Worm (Caenorhabditis elegans) whole organism, L4 larva: ENCODE measurements around the gene dhs-9.

Source experiments
- D1046.2 ChIP-seq: fragments of 200-800 bp; sonication (Bioruptor generic); IDR thresholded peaks from 2 replicates; pipeline ENCODE4 v1.3.6; 2022; ENCODE audit warnings: missing genetic modification characterization, missing compliant biosample characterization
- F10B5.3 ChIP-seq: sonication (generic microtip); optimal IDR thresholded peaks from 2 replicates; lab custom pipeline; 2016; ENCODE audit warnings: mild to moderate bottlenecking, missing genetic modification characterization, missing compliant biosample characterization
- F49E8.2 ChIP-seq: sonication (generic microtip); optimal IDR thresholded peaks from 2 replicates; lab custom pipeline; 2016; ENCODE audit warnings: missing compliant biosample characterization, mild to moderate bottlenecking, missing genetic modification characterization, borderline replicate concordance
- T26A8.4 ChIP-seq: fragments of 200-800 bp; sonication (Bioruptor generic); IDR thresholded peaks from 2 replicates; pipeline ENCODE4 v1.3.6; 2022; ENCODE audit warnings: missing genetic modification characterization, missing compliant biosample characterization
- Y105C5A.15 ChIP-seq: fragments of 200-800 bp; sonication (Bioruptor generic); IDR thresholded peaks from 2 replicates; pipeline ENCODE4 v1.3.6; 2022; ENCODE audit warnings: missing genetic modification characterization, missing compliant biosample characterization
- Y5F2A.4 ChIP-seq: fragments of 200-800 bp; sonication (Bioruptor generic); optimal IDR thresholded peaks from 2 replicates; lab custom pipeline; 2018; ENCODE audit warnings: mild to moderate bottlenecking, missing genetic modification characterization, missing compliant biosample characterization
- Y75B8A.6 ChIP-seq: fragments of 200-800 bp; sonication (Bioruptor generic); IDR thresholded peaks from 2 replicates; pipeline ENCODE4 v1.3.6; 2022; ENCODE audit warnings: missing genetic modification reagents, missing genetic modification characterization, missing compliant biosample characterization
- ZK337.2 ChIP-seq: fragments of 200-800 bp; sonication (Bioruptor generic); IDR thresholded peaks from 2 replicates; pipeline ENCODE4 v1.3.6; 2022; ENCODE audit warnings: missing genetic modification reagents, missing genetic modification characterization, missing compliant biosample characterization
- aly-2 ChIP-seq: sonication (generic microtip); optimal IDR thresholded peaks from 2 replicates; lab custom pipeline; 2018; ENCODE audit warnings: missing biosample characterization, missing genetic modification characterization
- ama-1 ChIP-seq: fragments of 150-350 bp; optimal IDR thresholded peaks from 2 replicates; lab custom pipeline; 2014; ENCODE audit warnings: inconsistent platforms, mixed read lengths
- attf-4 ChIP-seq: sonication (generic microtip); optimal IDR thresholded peaks from 3 replicates; lab custom pipeline; 2017; ENCODE audit warnings: missing biosample characterization, missing genetic modification characterization
- ceh-82 ChIP-seq: sonication (generic microtip); optimal IDR thresholded peaks from 2 replicates; lab custom pipeline; 2017; ENCODE audit warnings: missing biosample characterization, missing genetic modification characterization
- ces-1 ChIP-seq: fragments of 150-350 bp; sonication (generic microtip); optimal IDR thresholded peaks from 4 replicates; lab custom pipeline; 2014; ENCODE audit warnings: missing biosample characterization, missing genetic modification reagents, missing genetic modification characterization
- daf-19 ChIP-seq: fragments of 200-800 bp; sonication (Bioruptor generic); conservative IDR thresholded peaks from 2 replicates; pipeline ENCODE4 v1.3.6; 2022; ENCODE audit warnings: missing genetic modification characterization, missing compliant biosample characterization
- dmd-8 ChIP-seq: fragments of 200-800 bp; sonication (Bioruptor generic); IDR thresholded peaks from 2 replicates; pipeline ENCODE4 v1.3.6; 2022; ENCODE audit warnings: missing genetic modification characterization, missing compliant biosample characterization
- dpl-1 ChIP-seq: fragments of 150-350 bp; optimal IDR thresholded peaks from 2 replicates; lab custom pipeline; 2014; ENCODE audit warnings: missing biosample characterization, missing genetic modification reagents, missing genetic modification characterization
- dve-1 ChIP-seq: sonication (generic microtip); optimal IDR thresholded peaks from 2 replicates; lab custom pipeline; 2017; ENCODE audit warnings: antibody characterized with exemption, mild to moderate bottlenecking, missing genetic modification characterization, missing compliant biosample characterization; ENCODE audit not compliant: insufficient read depth
- egl-27 ChIP-seq: sonication (generic microtip); optimal IDR thresholded peaks from 3 replicates; lab custom pipeline; 2017; ENCODE audit warnings: missing biosample characterization, missing genetic modification reagents, missing genetic modification characterization
- egl-43 ChIP-seq: fragments of 200-800 bp; sonication (Bioruptor generic); IDR thresholded peaks from 2 replicates; pipeline ENCODE4 v1.3.6; 2022; ENCODE audit warnings: missing genetic modification reagents, missing genetic modification characterization, missing compliant biosample characterization
- fkh-10 ChIP-seq: fragments of 150-350 bp; optimal IDR thresholded peaks from 2 replicates; lab custom pipeline; 2014; ENCODE audit warnings: missing biosample characterization, missing genetic modification reagents, missing genetic modification characterization
- fos-1 ChIP-seq: fragments of 150-350 bp; optimal IDR thresholded peaks from 2 replicates; lab custom pipeline; 2014; ENCODE audit warnings: missing biosample characterization, missing genetic modification characterization
- hlh-11 ChIP-seq: fragments of 200-800 bp; sonication (Bioruptor generic); optimal IDR thresholded peaks from 2 replicates; lab custom pipeline; 2018; ENCODE audit warnings: mild to moderate bottlenecking, missing genetic modification characterization, missing compliant biosample characterization
- jun-1 ChIP-seq: fragments of 150-350 bp; optimal IDR thresholded peaks from 2 replicates; lab custom pipeline; 2014; ENCODE audit warnings: missing biosample characterization, missing genetic modification reagents, missing genetic modification characterization
- lim-7 ChIP-seq: fragments of 200-800 bp; sonication (Bioruptor generic); IDR thresholded peaks from 2 replicates; pipeline ENCODE4 v1.3.6; 2022; ENCODE audit warnings: missing genetic modification characterization, missing compliant biosample characterization
- lin-15B ChIP-seq: fragments of 150-350 bp; sonication (generic microtip); optimal IDR thresholded peaks from 3 replicates; lab custom pipeline; 2014; ENCODE audit warnings: missing biosample characterization, missing genetic modification characterization
- lir-3 ChIP-seq: sonication (generic microtip); optimal IDR thresholded peaks from 2 replicates; lab custom pipeline; 2016; ENCODE audit warnings: mild to moderate bottlenecking, missing genetic modification characterization, missing compliant biosample characterization
- madf-9 ChIP-seq: fragments of 200-800 bp; sonication (Bioruptor generic); conservative IDR thresholded peaks from 2 replicates; pipeline ENCODE4 v1.3.6; 2022; ENCODE audit warnings: missing genetic modification reagents, missing genetic modification characterization, missing compliant biosample characterization
- mdl-1 ChIP-seq, 2 experiments: fragments of 150-350 bp in 1 of 2; sonication (generic microtip) in 1 of 2; optimal IDR thresholded peaks; 2 replicates each; lab custom pipeline; 2014 to 2017; ENCODE audit warnings: missing biosample characterization in 2 of 2, missing genetic modification characterization in 2 of 2
- mep-1 ChIP-seq: fragments of 150-350 bp; sonication (generic microtip); optimal IDR thresholded peaks from 3 replicates; lab custom pipeline; 2014; ENCODE audit warnings: missing biosample characterization, missing genetic modification characterization
- mes-2 ChIP-seq: sonication (generic microtip); optimal IDR thresholded peaks from 2 replicates; lab custom pipeline; 2016; ENCODE audit warnings: missing genotype, mild to moderate bottlenecking, missing genetic modification characterization, missing compliant biosample characterization; ENCODE audit not compliant: poor library complexity, severe bottlenecking
- mxl-2 ChIP-seq: fragments of 200-800 bp; sonication (Bioruptor generic); conservative IDR thresholded peaks from 2 replicates; pipeline ENCODE4 v1.3.6; 2022; ENCODE audit warnings: missing genetic modification reagents, missing genetic modification characterization, missing compliant biosample characterization
- mxl-3 ChIP-seq: fragments of 200-800 bp; sonication (Bioruptor generic); optimal IDR thresholded peaks from 2 replicates; lab custom pipeline; 2018; ENCODE audit warnings: mild to moderate bottlenecking, missing genetic modification characterization, missing compliant biosample characterization
- nhr-102 ChIP-seq: sonication (generic microtip); optimal IDR thresholded peaks from 2 replicates; lab custom pipeline; 2016; ENCODE audit warnings: mild to moderate bottlenecking, missing genetic modification characterization, moderate library complexity, missing compliant biosample characterization
- nhr-11 ChIP-seq: fragments of 150-350 bp; optimal IDR thresholded peaks from 2 replicates; lab custom pipeline; 2014; ENCODE audit warnings: missing biosample characterization, missing genetic modification characterization
- nhr-111 ChIP-seq: fragments of 200-800 bp; sonication (Bioruptor generic); optimal IDR thresholded peaks from 2 replicates; lab custom pipeline; 2018; ENCODE audit warnings: mild to moderate bottlenecking, missing genetic modification characterization, missing compliant biosample characterization
- nhr-237 ChIP-seq: sonication (generic microtip); optimal IDR thresholded peaks from 2 replicates; lab custom pipeline; 2017; ENCODE audit warnings: missing biosample characterization, missing genetic modification characterization
- nhr-28 ChIP-seq: fragments of 150-350 bp; optimal IDR thresholded peaks from 2 replicates; lab custom pipeline; 2014; ENCODE audit warnings: missing biosample characterization, missing genetic modification characterization
- nhr-41 ChIP-seq: fragments of 200-800 bp; sonication (Bioruptor generic); IDR thresholded peaks from 2 replicates; pipeline ENCODE4 v1.3.6; 2022; ENCODE audit warnings: missing genetic modification reagents, missing genetic modification characterization, missing compliant biosample characterization
- nhr-42 ChIP-seq: fragments of 200-800 bp; sonication (Bioruptor generic); IDR thresholded peaks from 2 replicates; pipeline ENCODE4 v1.3.6; 2022; ENCODE audit warnings: missing genetic modification characterization, missing compliant biosample characterization
- nhr-48 ChIP-seq: sonication (generic microtip); optimal IDR thresholded peaks from 2 replicates; lab custom pipeline; 2016; ENCODE audit warnings: mild to moderate bottlenecking, missing genetic modification characterization, missing compliant biosample characterization
- nhr-6 ChIP-seq: fragments of 150-350 bp; optimal IDR thresholded peaks from 2 replicates; lab custom pipeline; 2014; ENCODE audit warnings: missing biosample characterization, missing genetic modification characterization
- nhr-76 ChIP-seq: fragments of 150-350 bp; optimal IDR thresholded peaks from 2 replicates; lab custom pipeline; 2014; ENCODE audit warnings: missing biosample characterization, missing genetic modification characterization
- pha-4 ChIP-seq, 2 experiments: fragments of 150-350 bp in 1 of 2; fragments of 200-800 bp in 1 of 2; sonication (Bioruptor generic) in 1 of 2; IDR thresholded peaks in 1 of 2; optimal IDR thresholded peaks in 1 of 2; 2 replicates each; pipeline versions ENCODE4 v1.3.6 to Lab custom; 2014 to 2022; ENCODE audit warnings: missing genetic modification characterization in 2 of 2, missing genetic modification reagents in 2 of 2, missing biosample characterization in 1 of 2, missing compliant biosample characterization in 1 of 2
- pqm-1 ChIP-seq: sonication (generic microtip); optimal IDR thresholded peaks from 2 replicates; lab custom pipeline; 2017; ENCODE audit warnings: missing biosample characterization, missing genetic modification characterization
- rbr-2 ChIP-seq: sonication (generic microtip); optimal IDR thresholded peaks from 2 replicates; lab custom pipeline; 2016; ENCODE audit warnings: missing genotype, missing genetic modification characterization, missing compliant biosample characterization
- set-16 ChIP-seq: fragments of 200-800 bp; sonication (Bioruptor generic); IDR thresholded peaks from 2 replicates; pipeline ENCODE4 v1.3.6; 2022; ENCODE audit warnings: missing genetic modification reagents, missing genetic modification characterization, missing compliant biosample characterization
- snpc-1.2 ChIP-seq: fragments of 200-800 bp; sonication (Bioruptor generic); IDR thresholded peaks from 2 replicates; pipeline ENCODE4 v1.3.6; 2022; ENCODE audit warnings: missing genetic modification reagents, missing genetic modification characterization, missing compliant biosample characterization
- snpc-4 ChIP-seq: fragments of 150-350 bp; optimal IDR thresholded peaks from 2 replicates; lab custom pipeline; 2014; ENCODE audit warnings: missing biosample characterization, missing genetic modification characterization
- spr-3 ChIP-seq: fragments of 200-800 bp; sonication (Bioruptor generic); optimal IDR thresholded peaks from 2 replicates; lab custom pipeline; 2018; ENCODE audit warnings: mild to moderate bottlenecking, missing genetic modification characterization, missing compliant biosample characterization
- unc-130 ChIP-seq: sonication (generic microtip); optimal IDR thresholded peaks from 2 replicates; lab custom pipeline; 2016; ENCODE audit warnings: missing genetic modification reagents, missing genetic modification characterization, missing compliant biosample characterization
- unc-62 ChIP-seq, 3 experiments: fragments of 150-350 bp in 1 of 3; sonication (generic microtip); optimal IDR thresholded peaks in 2 of 3; peaks in 1 of 3; 1 replicate in 1 of 3; 2 replicates in 2 of 3; lab custom pipeline; 2014 to 2017; ENCODE audit warnings: missing biosample characterization in 3 of 3, missing genetic modification characterization in 3 of 3, missing genetic modification reagents in 3 of 3, missing genotype in 1 of 3
- ztf-7 ChIP-seq: fragments of 150-350 bp; optimal IDR thresholded peaks from 2 replicates; lab custom pipeline; 2014; ENCODE audit warnings: missing biosample characterization, missing genetic modification characterization

Gene dhs-9

ce11 chrIII:5349250-5349649 lies 18.6 kb downstream of the dhs-9 start, which contains the start of gene thoc-5:
Gene thoc-5 (minus strand): TSS chrIII:5349401.
- TF ChIP-seq Y105C5A.15 (GFP tag; lab: Robert Waterston, UW) = no peak
- peak; percentile 55 for TF ChIP-seq nhr-102
- TF ChIP-seq snpc-1.2 (GFP tag; lab: Robert Waterston, UW) = no peak
- TF ChIP-seq egl-27 (tag; lab: Kevin White, UChicago) = no peak
- TF ChIP-seq Y75B8A.6 = 0 out of 2 replicates have a peak, but pooled peaks have one; percentile 70
- TF ChIP-seq D1046.2 (GFP tag; lab: Robert Waterston, UW) = 0 out of 2 replicates have a peak, but pooled peaks have one; percentile 4
- TF ChIP-seq ama-1 (lab: Kevin White, UChicago) = no peak
- TF ChIP-seq ces-1 (GFP tag; lab: Kevin White, UChicago) = no peak
- peak; percentile 80 for TF ChIP-seq madf-9 (GFP tag; lab: Robert Waterston, UW)
- no peak for TF ChIP-seq nhr-76 (tag; lab: Kevin White, UChicago)
- TF ChIP-seq egl-43 = no peak
- peak; percentile 60 for TF ChIP-seq dve-1 (tag; lab: Kevin White, UChicago)
- no peak for TF ChIP-seq nhr-48 (tag; lab: Kevin White, UChicago)
- peak; percentile 52 for TF ChIP-seq hlh-11 (tag; lab: Kevin White, UChicago)
- TF ChIP-seq lin-15B (tag; lab: Kevin White, UChicago) = no peak
- no peak for TF ChIP-seq nhr-111
- TF ChIP-seq lim-7 (GFP tag; lab: Robert Waterston, UW) = no peak
- no peak for TF ChIP-seq F49E8.2
- TF ChIP-seq set-16 = no peak
- TF ChIP-seq ZK337.2 (GFP tag; lab: Robert Waterston, UW) = peak; percentile 92
- no peak for TF ChIP-seq ceh-82 (tag; lab: Kevin White, UChicago)
- peak; percentile 57 for TF ChIP-seq rbr-2 (tag; lab: Kevin White, UChicago)
- no peak for TF ChIP-seq fkh-10 (GFP tag; lab: Kevin White, UChicago)
- no peak for TF ChIP-seq Y5F2A.4 (GFP tag; lab: Kevin White, UChicago)
- peak; percentile 28 for TF ChIP-seq spr-3
- TF ChIP-seq snpc-4 (tag; lab: Kevin White, UChicago) = no peak
- TF ChIP-seq mdl-1 (tag; optimal IDR thresholded peaks at IDR 0.05; lab: Kevin White, UChicago) = no peak
- TF ChIP-seq nhr-28 (tag; lab: Kevin White, UChicago) = peak; percentile 34
- TF ChIP-seq pqm-1 (tag; lab: Kevin White, UChicago) = no peak
- no peak; the same call in 1 of the 2 replicates for TF ChIP-seq nhr-42 (GFP tag; lab: Robert Waterston, UW)
- TF ChIP-seq F10B5.3 (tag; lab: Kevin White, UChicago) = no peak
- peak; percentile 36 for TF ChIP-seq nhr-11 (tag; lab: Kevin White, UChicago)
- TF ChIP-seq T26A8.4 (GFP tag; lab: Robert Waterston, UW) = no peak
- TF ChIP-seq mxl-2 (GFP tag; lab: Robert Waterston, UW) = no peak
- TF ChIP-seq mes-2 (tag; lab: Kevin White, UChicago) = peak; percentile 100
- TF ChIP-seq nhr-6 (tag; lab: Kevin White, UChicago) = peak; percentile 77
- no peak for TF ChIP-seq mxl-3 (GFP tag; lab: Kevin White, UChicago)
- no peak for TF ChIP-seq unc-62 (GFP tag; optimal IDR thresholded peaks at IDR 0.05 in 1 of 2; lab: Kevin White, UChicago)
- TF ChIP-seq unc-62 (tag; optimal IDR thresholded peaks at IDR 0.05; lab: Kevin White, UChicago) = no peak
- TF ChIP-seq lir-3 (tag; lab: Kevin White, UChicago) = no peak
- no peak for TF ChIP-seq fos-1 (tag; lab: Kevin White, UChicago)
- TF ChIP-seq attf-4 = no peak
- TF ChIP-seq mep-1 = peak; percentile 53
- TF ChIP-seq jun-1 (tag; lab: Kevin White, UChicago) = no peak
- no peak for TF ChIP-seq aly-2 (tag; lab: Kevin White, UChicago)
- no peak for TF ChIP-seq nhr-41 (GFP tag; lab: Robert Waterston, UW)
- TF ChIP-seq ztf-7 (tag; lab: Kevin White, UChicago) = no peak
- no peak for TF ChIP-seq nhr-237 (tag; lab: Kevin White, UChicago)
- peak; percentile 98 for TF ChIP-seq dpl-1
- TF ChIP-seq unc-130 (GFP tag; lab: Kevin White, UChicago) = peak; percentile 94
- no peak for TF ChIP-seq pha-4 (GFP tag; IDR thresholded peaks at IDR 0.05; lab: Robert Waterston, UW)
- no peak for TF ChIP-seq pha-4 (tag; optimal IDR thresholded peaks at IDR 0.05; lab: Kevin White, UChicago)
- TF ChIP-seq dmd-8 (GFP tag; lab: Robert Waterston, UW) = no peak
- no peak for TF ChIP-seq daf-19 (GFP tag; lab: Robert Waterston, UW)
